Worm (Caenorhabditis elegans) whole organism, young adult: ENCODE results near the gene T11G6.3.

Source experiments
- B0261.1 ChIP-seq: sonication (generic microtip); optimal IDR thresholded peaks from 2 replicates; lab custom pipeline; 2016; ENCODE audit warnings: mild to moderate bottlenecking, missing genetic modification characterization, moderate library complexity, missing compliant biosample characterization
- C17E4.6 ChIP-seq: fragments of 200-800 bp; sonication (Bioruptor generic); IDR thresholded peaks from 2 replicates; pipeline ENCODE4 v1.3.6; 2022; ENCODE audit warnings: missing genetic modification reagents, missing genetic modification characterization, missing compliant biosample characterization
- D2030.7 ChIP-seq: fragments of 200-800 bp; sonication (Bioruptor generic); IDR thresholded peaks from 2 replicates; pipeline ENCODE4 v1.3.6; 2022; ENCODE audit warnings: missing genetic modification reagents, missing genetic modification characterization, missing compliant biosample characterization
- F23B12.7 ChIP-seq: sonication (generic microtip); optimal IDR thresholded peaks from 2 replicates; lab custom pipeline; 2017; ENCODE audit warnings: missing genetic modification characterization, mild to moderate bottlenecking, missing compliant biosample characterization, antibody characterized with exemption, moderate library complexity; ENCODE audit not compliant: insufficient read depth
- F33H1.4 ChIP-seq: fragments of 200-800 bp; sonication (Bioruptor generic); IDR thresholded peaks from 2 replicates; pipeline ENCODE4 v1.3.6; 2022; ENCODE audit warnings: missing genetic modification reagents, missing genetic modification characterization, missing compliant biosample characterization
- F39B2.1 ChIP-seq: fragments of 200-800 bp; sonication (Bioruptor generic); IDR thresholded peaks from 2 replicates; pipeline ENCODE4 v1.3.6; 2022; ENCODE audit warnings: missing genetic modification reagents, missing genetic modification characterization, missing compliant biosample characterization
- F49E8.2 ChIP-seq: sonication (generic microtip); optimal IDR thresholded peaks from 3 replicates; lab custom pipeline; 2017; ENCODE audit warnings: missing genetic modification characterization, mild to moderate bottlenecking, missing compliant biosample characterization, antibody characterized with exemption, moderate library complexity; ENCODE audit not compliant: insufficient read depth
- T26A5.8 ChIP-seq: sonication (generic microtip); optimal IDR thresholded peaks from 2 replicates; lab custom pipeline; 2016; ENCODE audit warnings: missing genetic modification characterization, missing compliant biosample characterization
- Y53G8AR.9 ChIP-seq: fragments of 200-800 bp; sonication (Bioruptor generic); conservative IDR thresholded peaks from 2 replicates; pipeline ENCODE4 v1.3.6; 2022; ENCODE audit warnings: missing genetic modification reagents, missing genetic modification characterization, missing compliant biosample characterization
- ZK185.1 ChIP-seq: sonication (generic microtip); optimal IDR thresholded peaks from 2 replicates; lab custom pipeline; 2016; ENCODE audit warnings: mild to moderate bottlenecking, missing genetic modification characterization, missing compliant biosample characterization; ENCODE audit not compliant: poor library complexity, severe bottlenecking
- ama-1 ChIP-seq, 3 experiments: fragments of 150-350 bp in 1 of 3; sonication (generic microtip) in 2 of 3; optimal IDR thresholded peaks; 2 replicates each; lab custom pipeline; 2014 to 2018; ENCODE audit warnings: missing biosample characterization in 2 of 3, missing genetic modification characterization in 2 of 3, missing genetic modification reagents in 2 of 3
- atf-7 ChIP-seq: sonication (generic microtip); optimal IDR thresholded peaks from 2 replicates; lab custom pipeline; 2017; ENCODE audit warnings: mild to moderate bottlenecking, missing genetic modification characterization, missing compliant biosample characterization
- athp-1 ChIP-seq: sonication (generic microtip); optimal IDR thresholded peaks from 2 replicates; lab custom pipeline; 2017; ENCODE audit warnings: mild to moderate bottlenecking, missing genetic modification characterization, missing compliant biosample characterization
- attf-3 ChIP-seq: fragments of 200-800 bp; sonication (Bioruptor generic); conservative IDR thresholded peaks from 2 replicates; pipeline ENCODE4 v1.3.6; 2022; ENCODE audit warnings: missing genetic modification reagents, missing genetic modification characterization, missing compliant biosample characterization
- ccch-3 ChIP-seq: fragments of 200-800 bp; sonication (Bioruptor generic); optimal IDR thresholded peaks from 2 replicates; lab custom pipeline; 2018; ENCODE audit warnings: mild to moderate bottlenecking, missing genetic modification characterization, missing compliant biosample characterization
- ceh-100 ChIP-seq: fragments of 200-800 bp; sonication (Bioruptor generic); IDR thresholded peaks from 2 replicates; pipeline ENCODE4 v1.3.6; 2022; ENCODE audit warnings: missing genetic modification reagents, missing genetic modification characterization, missing compliant biosample characterization
- ceh-79 ChIP-seq: sonication (generic microtip); optimal IDR thresholded peaks from 2 replicates; lab custom pipeline; 2017; ENCODE audit warnings: mild to moderate bottlenecking, missing genetic modification characterization, missing compliant biosample characterization
- dox-1 ChIP-seq: fragments of 200-800 bp; sonication (Bioruptor generic); IDR thresholded peaks from 2 replicates; pipeline ENCODE4 v1.3.6; 2022; ENCODE audit warnings: missing genetic modification reagents, missing genetic modification characterization, missing compliant biosample characterization
- egl-44 ChIP-seq: fragments of 200-800 bp; sonication (Bioruptor generic); IDR thresholded peaks from 2 replicates; pipeline ENCODE4 v1.3.6; 2022; ENCODE audit warnings: missing genetic modification reagents, missing genetic modification characterization, missing compliant biosample characterization
- ekl-4 ChIP-seq: fragments of 200-800 bp; sonication (Bioruptor generic); IDR thresholded peaks from 2 replicates; pipeline ENCODE4 v1.3.6; 2022; ENCODE audit warnings: missing genetic modification reagents, missing genetic modification characterization, missing compliant biosample characterization
- hmg-1.2 ChIP-seq: fragments of 200-800 bp; sonication (Bioruptor generic); IDR thresholded peaks from 2 replicates; pipeline ENCODE4 v1.3.6; 2022; ENCODE audit warnings: missing genetic modification reagents, missing genetic modification characterization, missing compliant biosample characterization
- hsf-1 ChIP-seq: fragments of 200-800 bp; sonication (Bioruptor generic); IDR thresholded peaks from 2 replicates; pipeline ENCODE4 v1.3.6; 2022; ENCODE audit warnings: missing genetic modification reagents, missing genetic modification characterization, missing compliant biosample characterization
- lin-35 ChIP-seq, 3 experiments: fragments of 150-350 bp in 2 of 3; sonication (generic microtip) in 1 of 3; optimal IDR thresholded peaks; 2 replicates each; lab custom pipeline; 2014 to 2018; ENCODE audit warnings: missing biosample characterization in 3 of 3, missing genetic modification characterization in 3 of 3, missing genetic modification reagents in 3 of 3
- lir-1 ChIP-seq: fragments of 200-800 bp; sonication (Bioruptor generic); conservative IDR thresholded peaks from 2 replicates; pipeline ENCODE4 v1.3.6; 2022; ENCODE audit warnings: missing genetic modification reagents, missing genetic modification characterization, missing compliant biosample characterization
- lsl-1 ChIP-seq: fragments of 200-800 bp; sonication (Bioruptor generic); optimal IDR thresholded peaks from 2 replicates; lab custom pipeline; 2018; ENCODE audit warnings: mild to moderate bottlenecking, missing genetic modification characterization, moderate library complexity, missing compliant biosample characterization
- madf-6 ChIP-seq: fragments of 200-800 bp; sonication (Bioruptor generic); IDR thresholded peaks from 2 replicates; pipeline ENCODE4 v1.3.6; 2022; ENCODE audit warnings: missing genetic modification reagents, missing genetic modification characterization, missing compliant biosample characterization
- mcd-1 ChIP-seq: fragments of 200-800 bp; sonication (Bioruptor generic); IDR thresholded peaks from 2 replicates; pipeline ENCODE4 v1.3.6; 2022; ENCODE audit warnings: missing genetic modification reagents, missing genetic modification characterization, missing compliant biosample characterization
- nfyb-1 ChIP-seq: fragments of 200-800 bp; sonication (Bioruptor generic); IDR thresholded peaks from 2 replicates; pipeline ENCODE4 v1.3.6; 2022; ENCODE audit warnings: missing genetic modification reagents, missing genetic modification characterization, missing compliant biosample characterization
- rcor-1 ChIP-seq: fragments of 200-800 bp; sonication (Bioruptor generic); IDR thresholded peaks from 2 replicates; pipeline ENCODE4 v1.3.6; 2022; ENCODE audit warnings: missing genetic modification reagents, missing genetic modification characterization, missing compliant biosample characterization
- snpc-3.4 ChIP-seq: sonication (generic microtip); optimal IDR thresholded peaks from 2 replicates; lab custom pipeline; 2017; ENCODE audit warnings: missing genetic modification characterization, mild to moderate bottlenecking, missing compliant biosample characterization, antibody characterized with exemption, moderate library complexity, missing genotype, missing genetic modification reagents
- sptf-2 ChIP-seq: fragments of 200-800 bp; sonication (Bioruptor generic); optimal IDR thresholded peaks from 2 replicates; lab custom pipeline; 2018; ENCODE audit warnings: mild to moderate bottlenecking, missing genetic modification characterization, missing compliant biosample characterization
- tbp1 ChIP-seq: fragments of 200-800 bp; sonication (Bioruptor generic); optimal IDR thresholded peaks from 2 replicates; lab custom pipeline; 2018; ENCODE audit warnings: mild to moderate bottlenecking, missing genetic modification characterization, missing compliant biosample characterization
- unc-130 ChIP-seq: sonication (generic microtip); optimal IDR thresholded peaks from 2 replicates; lab custom pipeline; 2016; ENCODE audit warnings: missing genetic modification reagents, missing genetic modification characterization, missing compliant biosample characterization
- zim-3 ChIP-seq: sonication (generic microtip); optimal IDR thresholded peaks from 2 replicates; lab custom pipeline; 2017; ENCODE audit warnings: mild to moderate bottlenecking, missing genetic modification characterization, moderate library complexity, missing compliant biosample characterization
- ztf-18 ChIP-seq: sonication (generic microtip); optimal IDR thresholded peaks from 2 replicates; lab custom pipeline; 2016; ENCODE audit warnings: missing genotype, mild to moderate bottlenecking, missing genetic modification characterization, missing compliant biosample characterization
- ztf-22 ChIP-seq: fragments of 200-800 bp; sonication (Bioruptor generic); optimal IDR thresholded peaks from 2 replicates; lab custom pipeline; 2018; ENCODE audit warnings: mild to moderate bottlenecking, missing genetic modification characterization, moderate library complexity, missing compliant biosample characterization

Gene T11G6.3

DNA sequence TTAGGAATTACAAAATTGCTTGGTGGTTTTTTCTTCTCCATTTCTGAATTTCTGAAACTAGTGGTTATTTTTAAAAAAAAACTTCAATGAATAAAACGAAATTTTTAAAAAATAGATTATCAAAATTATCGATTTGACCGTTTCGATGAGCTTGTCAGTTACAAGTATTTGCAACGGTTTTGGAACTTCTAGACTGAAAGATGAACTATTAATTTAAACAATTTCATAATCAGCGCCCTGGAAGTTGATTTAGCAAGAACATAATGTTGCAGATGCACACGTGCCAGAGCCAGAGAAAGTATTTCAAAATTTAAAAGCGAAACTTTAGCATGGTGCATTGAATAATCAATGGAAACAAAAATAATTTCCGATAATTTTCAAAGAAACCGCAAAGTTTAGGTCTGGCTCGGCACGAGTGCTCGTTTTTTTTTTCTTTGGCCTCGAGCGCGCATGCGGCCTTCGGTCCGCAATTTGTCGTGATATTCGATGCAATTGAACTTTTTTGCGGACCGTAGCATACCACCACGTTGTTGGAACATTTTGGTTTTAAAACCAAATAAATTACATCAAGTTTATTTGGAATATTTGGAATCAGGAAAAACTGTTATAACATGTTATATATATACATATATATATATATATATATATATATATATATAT lies 12.2 kb downstream of the T11G6.3 start, which contains the start of gene T11G6.5 (continued):
- TF ChIP-seq F23B12.7 (tag; lab: Kevin White, UChicago) (peak; percentile 44), lin-35 (GFP tag; optimal IDR thresholded peaks at IDR 0.05; lab: Kevin White, UChicago) (no peak), lir-1 (no peak), mcd-1 (GFP tag; lab: Robert Waterston, UW) (peak; percentile 24; the same call in 1 of the 2 replicates), hsf-1 (GFP tag; lab: Robert Waterston, UW) (no peak)

DNA sequence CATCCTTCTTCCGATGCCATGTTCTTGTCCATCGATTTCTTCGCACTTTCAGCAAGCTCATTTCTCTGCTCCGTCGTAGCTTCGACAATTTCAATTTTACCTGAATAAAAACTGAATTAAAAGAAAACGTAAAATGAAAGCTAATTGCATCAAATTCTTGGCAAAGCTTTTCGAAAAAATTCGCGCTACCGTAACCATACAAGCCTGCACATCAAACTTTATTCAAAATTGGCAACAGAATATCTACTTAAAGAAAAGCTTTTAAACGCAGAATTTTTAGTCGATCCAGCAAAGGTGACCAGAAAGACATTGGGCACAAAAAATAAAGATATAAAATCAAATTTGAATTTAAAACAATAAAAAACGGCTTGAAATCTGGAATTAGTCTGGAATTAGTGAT lies 12.8 kb downstream of the T11G6.3 start:
- TF ChIP-seq snpc-3.4 (tag; lab: Kevin White, UChicago) (no peak), egl-44 (GFP tag; lab: Robert Waterston, UW) (0 out of 2 replicates have a peak, but pooled peaks have one; percentile 36), athp-1 (no peak), C17E4.6 (GFP tag; lab: Robert Waterston, UW) (0 out of 2 replicates have a peak, but pooled peaks have one; percentile 46), Y53G8AR.9 (GFP tag; lab: Robert Waterston, UW) (peak; percentile 73; the same call in 1 of the 2 replicates), dox-1 (GFP tag; lab: Robert Waterston, UW) (peak; percentile 40), hmg-1.2 (GFP tag; lab: Robert Waterston, UW) (peak; percentile 16; the same call in 1 of the 2 replicates), F49E8.2 (tag; lab: Kevin White, UChicago) (peak; percentile 29), D2030.7 (0 out of 2 replicates have a peak, but pooled peaks have one; percentile 12), F39B2.1 (0 out of 2 replicates have a peak, but pooled peaks have one; percentile 7), ceh-100 (GFP tag; lab: Robert Waterston, UW) (0 out of 2 replicates have a peak, but pooled peaks have one; percentile 15), sptf-2 (GFP tag; lab: Kevin White, UChicago) (no peak), attf-3 (GFP tag; lab: Robert Waterston, UW) (peak; percentile 27; the same call in 1 of the 2 replicates), lsl-1 (GFP tag; lab: Kevin White, UChicago) (peak; percentile 57), rcor-1 (GFP tag; lab: Robert Waterston, UW) (peak; percentile 31; the same call in 1 of the 2 replicates), nfyb-1 (GFP tag; lab: Robert Waterston, UW) (peak; percentile 18; the same call in 1 of the 2 replicates), unc-130 (GFP tag; lab: Kevin White, UChicago) (no peak), madf-6 (GFP tag; lab: Robert Waterston, UW) (peak; percentile 69), ama-1 (optimal IDR thresholded peaks at IDR 0.05; lab: Kevin White, UChicago) (no peak), ama-1 (GFP tag; optimal IDR thresholded peaks at IDR 0.05; lab: Kevin White, UChicago) (peak in 1 of 2 experiments; percentile 28)

- TF ChIP-seq zim-3 (tag; lab: Kevin White, UChicago) (no peak), atf-7 (tag; lab: Kevin White, UChicago) (no peak), tbp1 (GFP tag; lab: Kevin White, UChicago) (no peak), ZK185.1 (tag; lab: Kevin White, UChicago) (no peak), hmg-1.2 (GFP tag; lab: Robert Waterston, UW) (no peak), F33H1.4 (GFP tag; lab: Robert Waterston, UW) (no peak), ccch-3 (GFP tag; lab: Kevin White, UChicago) (no peak), lin-35 (GFP tag; optimal IDR thresholded peaks at IDR 0.05; lab: Kevin White, UChicago) (no peak), ceh-79 (tag; lab: Kevin White, UChicago) (no peak), rcor-1 (GFP tag; lab: Robert Waterston, UW) (no peak), T26A5.8 (tag; lab: Kevin White, UChicago) (no peak), B0261.1 (tag; lab: Kevin White, UChicago) (no peak), ekl-4 (GFP tag; lab: Robert Waterston, UW) (no peak), Y53G8AR.9 (GFP tag; lab: Robert Waterston, UW) (no peak), F39B2.1 (no peak), ztf-22 (GFP tag; lab: Kevin White, UChicago) (no peak), hsf-1 (GFP tag; lab: Robert Waterston, UW) (no peak), ztf-18 (tag; lab: Kevin White, UChicago) (no peak)
Measured at ce11 chrIV:10832148-10832547, 22.9 kb downstream of the T11G6.3 start, which contains the start of gene best-15. TSS of gene best-15 (minus strand) at chrIV:10832248.
